Fruit fly (Drosophila melanogaster) whole organism: ENCODE data around the gene tfc.

Source experiments
- CG8478 ChIP-seq: fragments of >200 bp; optimal IDR thresholded peaks from 2 replicates; lab custom pipeline; 2018; ENCODE audit warnings: inconsistent platforms
- Dll ChIP-seq: fragments of >200 bp; optimal IDR thresholded peaks from 2 replicates; lab custom pipeline; 2017
- pan ChIP-seq: fragments of >200 bp; optimal IDR thresholded peaks from 2 replicates; lab custom pipeline; 2017
- psq ChIP-seq: fragments of >200 bp; optimal IDR thresholded peaks from 2 replicates; lab custom pipeline; 2017
- usp ChIP-seq: fragments of >200 bp; optimal IDR thresholded peaks from 2 replicates; lab custom pipeline; 2017; ENCODE audit warnings: missing biosample characterization, missing genetic modification characterization, mixed read lengths

DNA sequence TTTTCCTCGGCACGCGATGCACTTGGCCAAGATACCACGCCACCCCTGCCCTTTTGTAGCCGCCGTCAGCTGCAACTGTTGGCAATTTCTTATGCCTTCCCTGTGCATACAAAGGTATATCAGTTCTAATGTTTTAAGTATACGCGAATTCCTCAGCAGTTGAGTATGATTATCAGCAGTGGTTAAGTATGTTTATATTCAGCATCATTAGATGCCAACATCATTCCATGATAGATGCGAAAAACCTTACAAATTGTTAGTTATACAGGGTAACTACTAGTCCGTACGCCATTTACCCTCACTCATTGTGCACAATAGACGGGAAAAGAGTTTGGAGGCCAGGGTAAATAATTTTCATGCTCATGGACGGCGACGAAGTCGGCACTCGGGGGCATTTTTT, 23.4 kb downstream of the tfc start:
- TF ChIP-seq CG8478: no peak
- TF ChIP-seq usp (GFP tag; lab: Kevin White, UChicago): no peak
- no peak for TF ChIP-seq pan (lab: Kevin White, UChicago)
- no peak for TF ChIP-seq Dll (lab: Kevin White, UChicago)
- TF ChIP-seq psq (lab: Kevin White, UChicago): no peak
